Worm (Caenorhabditis elegans): Measurements from ENCODE around the gene C39F7.1.

The C39F7.1 gene

ce11 chrV:1260042-1260441, at the start of gene C39F7.1:
TSS of gene C39F7.1 (plus strand) at chrV:1260342.
- TF ChIP-seq B0310.2 (tag; optimal IDR thresholded peaks at IDR 0.05) = no peak
- TF ChIP-seq tbx-11 (GFP tag; IDR thresholded peaks at IDR 0.05) = no peak
- TF ChIP-seq ets-7 (tag; optimal IDR thresholded peaks at IDR 0.05) = no peak
- no peak for TF ChIP-seq tbx-37 (GFP tag; conservative IDR thresholded peaks at IDR 0.05)
- TF ChIP-seq F13C5.2 (tag; optimal IDR thresholded peaks at IDR 0.05) = no peak
- no peak for TF ChIP-seq ceh-36 (tag; optimal IDR thresholded peaks at IDR 0.05)
- no peak for TF ChIP-seq scrt-1 (GFP tag; IDR thresholded peaks at IDR 0.05)
- no peak for TF ChIP-seq hnd-1 (tag; optimal IDR thresholded peaks at IDR 0.05)
- TF ChIP-seq ama-1 (optimal IDR thresholded peaks at IDR 0.05) = no peak

DNA sequence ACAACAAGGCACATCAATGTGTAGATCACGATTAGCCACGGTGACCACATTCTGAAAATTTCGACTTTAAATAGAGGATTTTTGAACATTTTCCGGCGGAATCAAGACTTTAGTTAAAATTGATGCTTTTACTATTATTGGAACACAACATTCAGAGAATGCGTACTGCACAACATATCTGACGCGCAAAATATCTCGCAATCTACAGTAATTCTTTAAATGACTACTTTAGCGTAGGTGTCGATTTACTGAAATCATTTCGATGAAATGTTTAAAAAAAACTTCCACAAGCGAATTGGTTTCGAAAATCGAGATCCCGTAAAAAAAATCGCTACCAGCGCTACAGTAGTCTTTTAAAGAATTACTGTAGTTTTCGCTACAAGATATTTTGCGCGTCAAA, 39.6 kb upstream of the C39F7.1 start, which contains the start of gene Y50D4A.10:
TSS of gene Y50D4A.10 (minus strand) at position 57 of the 400 bp plus-strand sequence.
- no peak for TF ChIP-seq ama-1 (optimal IDR thresholded peaks at IDR 0.05)
- no peak for TF ChIP-seq ceh-36 (tag; optimal IDR thresholded peaks at IDR 0.05)
- no peak for TF ChIP-seq ets-7 (tag; optimal IDR thresholded peaks at IDR 0.05)
- no peak for TF ChIP-seq B0310.2 (tag; optimal IDR thresholded peaks at IDR 0.05)
- TF ChIP-seq hnd-1 (tag; optimal IDR thresholded peaks at IDR 0.05) = no peak
- no peak for TF ChIP-seq hmg-4 (GFP tag; optimal IDR thresholded peaks at IDR 0.05)
- TF ChIP-seq F13C5.2 (tag; optimal IDR thresholded peaks at IDR 0.05) = no peak
- TF ChIP-seq sea-1 (GFP tag; conservative IDR thresholded peaks at IDR 0.05) = no peak
- no peak for TF ChIP-seq tbx-11 (GFP tag; IDR thresholded peaks at IDR 0.05)
- no peak for TF ChIP-seq pes-1 (GFP tag; IDR thresholded peaks at IDR 0.05)
- TF ChIP-seq aly-1 (tag; optimal IDR thresholded peaks at IDR 0.05) = no peak
- no peak for TF ChIP-seq flt-1 (GFP tag; IDR thresholded peaks at IDR 0.05)
- no peak for TF ChIP-seq scrt-1 (GFP tag; IDR thresholded peaks at IDR 0.05)
- TF ChIP-seq hmbx-1 (tag; optimal IDR thresholded peaks at IDR 0.05) = no peak
- no peak for TF ChIP-seq tbx-37 (GFP tag; conservative IDR thresholded peaks at IDR 0.05)
- no peak for TF ChIP-seq tra-4 (tag; optimal IDR thresholded peaks at IDR 0.05)
- no peak for TF ChIP-seq ceh-13 (GFP tag; optimal IDR thresholded peaks at IDR 0.05)

- TF ChIP-seq tbx-37 (GFP tag; conservative IDR thresholded peaks at IDR 0.05) = no peak
- TF ChIP-seq hnd-1 (tag; optimal IDR thresholded peaks at IDR 0.05) = no peak
- no peak for TF ChIP-seq ama-1 (optimal IDR thresholded peaks at IDR 0.05)
- TF ChIP-seq hmbx-1 (tag; optimal IDR thresholded peaks at IDR 0.05) = no peak
Measured at ce11 chrV:1223559-1223958, 36.6 kb upstream of the C39F7.1 start.

ce11 chrV:1226239-1226638, 33.9 kb upstream of the C39F7.1 start:
- no peak for TF ChIP-seq ets-7 (tag; optimal IDR thresholded peaks at IDR 0.05)
- TF ChIP-seq tbx-37 (GFP tag; conservative IDR thresholded peaks at IDR 0.05) = no peak
- no peak for TF ChIP-seq ama-1 (optimal IDR thresholded peaks at IDR 0.05)

ce11 chrV:1227756-1228665, 32.1 kb upstream of the C39F7.1 start:
- no peak for TF ChIP-seq tbx-11 (GFP tag; IDR thresholded peaks at IDR 0.05)
- no peak for TF ChIP-seq aly-1 (tag; optimal IDR thresholded peaks at IDR 0.05)
- no peak for TF ChIP-seq flt-1 (GFP tag; IDR thresholded peaks at IDR 0.05)
- no peak for TF ChIP-seq F13C5.2 (tag; optimal IDR thresholded peaks at IDR 0.05)
- no peak for TF ChIP-seq sea-1 (GFP tag; conservative IDR thresholded peaks at IDR 0.05)
- TF ChIP-seq scrt-1 (GFP tag; IDR thresholded peaks at IDR 0.05) = no peak
- no peak for TF ChIP-seq hmbx-1 (tag; optimal IDR thresholded peaks at IDR 0.05)
- no peak for TF ChIP-seq tra-4 (tag; optimal IDR thresholded peaks at IDR 0.05)
- TF ChIP-seq pes-1 (GFP tag; IDR thresholded peaks at IDR 0.05) = no peak
- TF ChIP-seq hnd-1 (tag; optimal IDR thresholded peaks at IDR 0.05) = no peak
- TF ChIP-seq hmg-4 (GFP tag; optimal IDR thresholded peaks at IDR 0.05) = no peak
- TF ChIP-seq ceh-13 (GFP tag; optimal IDR thresholded peaks at IDR 0.05) = no peak
- no peak for TF ChIP-seq B0310.2 (tag; optimal IDR thresholded peaks at IDR 0.05)
- TF ChIP-seq ets-7 (tag; optimal IDR thresholded peaks at IDR 0.05) = no peak

ce11 chrV:1228884-1229662, 31.1 kb upstream of the C39F7.1 start:
- no peak for TF ChIP-seq F13C5.2 (tag; optimal IDR thresholded peaks at IDR 0.05)
- peak; percentile 52 for TF ChIP-seq ceh-36 (tag; optimal IDR thresholded peaks at IDR 0.05)
- TF ChIP-seq ceh-13 (GFP tag; optimal IDR thresholded peaks at IDR 0.05) = peak; percentile 18
- TF ChIP-seq aly-1 (tag; optimal IDR thresholded peaks at IDR 0.05) = no peak
- TF ChIP-seq hnd-1 (tag; optimal IDR thresholded peaks at IDR 0.05) = no peak
- TF ChIP-seq pes-1 (GFP tag; IDR thresholded peaks at IDR 0.05) = peak; percentile 10; the same call in 1 of the 2 replicates
- no peak for TF ChIP-seq hmbx-1 (tag; optimal IDR thresholded peaks at IDR 0.05)
- TF ChIP-seq tbx-37 (GFP tag; conservative IDR thresholded peaks at IDR 0.05) = no peak

DNA sequence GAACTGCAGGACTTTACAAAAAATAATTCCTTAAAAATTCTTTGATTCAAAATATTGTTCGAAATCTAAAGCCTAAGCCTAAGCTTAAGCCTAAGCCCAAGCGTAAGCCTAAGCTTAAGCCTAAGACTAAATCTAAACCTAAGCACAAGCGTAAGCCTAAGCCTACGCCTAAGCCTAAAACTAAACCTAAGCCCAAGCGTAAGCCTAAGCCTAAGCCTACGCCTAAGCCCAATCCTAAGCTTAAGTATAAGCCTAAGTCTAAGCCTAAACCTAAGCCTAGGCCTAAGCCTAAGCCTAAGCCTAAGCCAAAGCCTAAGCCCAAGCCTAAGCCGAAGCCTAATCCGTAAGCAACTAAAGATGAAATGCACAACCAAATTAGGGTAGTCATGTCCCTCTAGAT, 29.6 kb upstream of the C39F7.1 start:
- TF ChIP-seq sea-1 (GFP tag; conservative IDR thresholded peaks at IDR 0.05) (no peak), ceh-36 (tag; optimal IDR thresholded peaks at IDR 0.05) (peak; percentile 92), aly-1 (tag; optimal IDR thresholded peaks at IDR 0.05) (no peak), ets-7 (tag; optimal IDR thresholded peaks at IDR 0.05) (no peak), F13C5.2 (tag; optimal IDR thresholded peaks at IDR 0.05) (no peak), tra-4 (tag; optimal IDR thresholded peaks at IDR 0.05) (no peak), hmg-4 (GFP tag; optimal IDR thresholded peaks at IDR 0.05) (no peak), scrt-1 (GFP tag; IDR thresholded peaks at IDR 0.05) (no peak), tbx-11 (GFP tag; IDR thresholded peaks at IDR 0.05) (no peak), B0310.2 (tag; optimal IDR thresholded peaks at IDR 0.05) (no peak), pes-1 (GFP tag; IDR thresholded peaks at IDR 0.05) (0 out of 2 replicates have a peak, but pooled peaks have one; percentile 12)

Data from whole organism, early embryonic.